Fruit fly (Drosophila melanogaster): ENCODE data around the gene Orc5.

Orc5 gene

DNA sequence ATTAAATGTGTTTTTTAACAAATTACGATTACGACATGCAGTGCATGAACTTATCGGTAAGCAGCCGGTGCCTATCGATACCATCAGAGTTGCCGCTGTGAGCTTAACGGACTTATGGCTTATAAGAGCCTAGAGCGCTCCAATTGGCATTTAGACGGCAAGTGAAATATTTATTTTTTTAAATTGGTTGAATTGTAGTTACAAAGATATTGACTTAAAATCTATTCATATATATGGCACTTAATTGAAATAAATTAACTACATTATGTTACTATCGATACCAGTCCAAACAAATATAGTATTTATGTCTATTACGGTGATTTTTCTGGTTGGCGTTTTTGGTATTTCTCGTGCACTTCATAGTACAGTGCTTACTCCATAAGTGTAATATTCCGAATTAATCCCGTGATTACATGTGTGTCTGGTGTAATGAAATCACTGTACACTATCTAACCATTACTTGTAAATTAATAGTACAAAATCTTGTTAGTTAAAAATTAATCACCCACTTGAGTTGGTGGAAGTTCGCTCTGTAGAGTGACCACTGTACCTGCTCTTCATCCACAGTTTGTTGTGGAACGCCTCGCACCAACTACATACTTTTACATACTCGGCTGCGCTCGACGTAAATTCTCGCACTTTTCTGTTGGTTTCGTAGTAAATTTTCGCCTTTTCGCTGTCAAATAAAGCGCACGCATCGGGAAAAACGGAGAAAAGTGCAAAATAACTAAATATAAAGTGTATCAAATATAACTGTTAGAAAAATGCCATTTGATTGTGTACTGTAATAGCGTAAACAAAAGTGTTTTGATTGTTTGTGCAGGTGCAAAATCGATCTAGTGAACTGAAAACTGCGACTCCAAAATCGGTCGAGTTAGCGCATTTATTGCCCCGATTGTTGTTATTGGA, 5.6 kb downstream of the Orc5 start, which contains the start of the genes mRpS23 and CenG1A (continued):
- TF ChIP-seq trh (GFP tag; optimal IDR thresholded peaks at IDR 0.05) (peak; percentile 99), cato (GFP tag; optimal IDR thresholded peaks at IDR 0.05; ENCODE audit: borderline replicate concordance) (peak; percentile 100), row (GFP tag; IDR thresholded peaks at IDR 0.05) (peak; percentile 100), cg (GFP tag; optimal IDR thresholded peaks at IDR 0.05) (peak; percentile 14), bab2 (GFP tag; optimal IDR thresholded peaks at IDR 0.05) (peak; percentile 100), fd96Cb (tag; optimal IDR thresholded peaks at IDR 0.05) (peak; percentile 100), CG12744 (GFP tag; optimal IDR thresholded peaks at IDR 0.05) (peak; percentile 100), wor (GFP tag; IDR thresholded peaks at IDR 0.05) (peak; percentile 100), fd3F (GFP tag; optimal IDR thresholded peaks at IDR 0.05) (peak; percentile 100), slou (GFP tag; optimal IDR thresholded peaks at IDR 0.05) (peak; percentile 99), CG33557 (GFP tag; optimal IDR thresholded peaks at IDR 0.05) (peak; percentile 99), CHES-1-like (GFP tag; optimal IDR thresholded peaks at IDR 0.05) (peak; percentile 100), CG7963 (GFP tag; IDR thresholded peaks at IDR 0.05; ENCODE audit: partially characterized antibody) (peak; percentile 74; the same call in 2 of the 3 replicates), kay (GFP tag; optimal IDR thresholded peaks at IDR 0.05) (peak; percentile 99), Trl (optimal IDR thresholded peaks at IDR 0.05) (no peak), Trl (GFP tag; optimal IDR thresholded peaks at IDR 0.05) (peak; percentile 100), fd64A (GFP tag; optimal IDR thresholded peaks at IDR 0.05) (peak; percentile 100), jigr1 (GFP tag; IDR thresholded peaks at IDR 0.05) (peak; percentile 99), CG11085 (GFP tag; IDR thresholded peaks at IDR 0.05) (peak; percentile 99), CG2678 (tag; optimal IDR thresholded peaks at IDR 0.05) (peak; percentile 100), en (GFP tag; optimal IDR thresholded peaks at IDR 0.05) (peak; percentile 100), schlank (tag; optimal IDR thresholded peaks at IDR 0.05) (peak; percentile 100), CG10209 (GFP tag; optimal IDR thresholded peaks at IDR 0.05) (peak; percentile 100), CG32532 (GFP tag; IDR thresholded peaks at IDR 0.05) (peak; percentile 100), Poxn (GFP tag; IDR thresholded peaks at IDR 0.05) (peak; percentile 99), Hand (GFP tag; optimal IDR thresholded peaks at IDR 0.05) (peak; percentile 99), Blimp-1 (GFP tag; optimal IDR thresholded peaks at IDR 0.05) (peak; percentile 99), croc (GFP tag; conservative IDR thresholded peaks at IDR 0.05) (peak; percentile 100), CG12942 (GFP tag; optimal IDR thresholded peaks at IDR 0.05) (peak; percentile 100), CG17328 (GFP tag; IDR thresholded peaks at IDR 0.05) (peak; percentile 100), CG17359 (tag; optimal IDR thresholded peaks at IDR 0.05) (peak; percentile 100), lmd (GFP tag; IDR thresholded peaks at IDR 0.05) (peak; percentile 100), CG11504 (tag; optimal IDR thresholded peaks at IDR 0.05) (peak; percentile 99), hkb (optimal IDR thresholded peaks at IDR 0.05) (no peak), hkb (GFP tag; IDR thresholded peaks at IDR 0.05) (peak; percentile 100), psq (GFP tag; optimal IDR thresholded peaks at IDR 0.05) (peak; percentile 96), CG18011 (GFP tag; optimal IDR thresholded peaks at IDR 0.05) (peak; percentile 94), ci (GFP tag; IDR thresholded peaks at IDR 0.05) (peak; percentile 100), gem (tag; optimal IDR thresholded peaks at IDR 0.05) (peak; percentile 100), Adf1 (GFP tag; IDR thresholded peaks at IDR 0.05) (peak; percentile 95), CG34422 (GFP tag; IDR thresholded peaks at IDR 0.05) (peak; percentile 100), dan (GFP tag; IDR thresholded peaks at IDR 0.05) (peak; percentile 99), PHDP (tag; optimal IDR thresholded peaks at IDR 0.05) (peak; percentile 100), CG12391 (tag; optimal IDR thresholded peaks at IDR 0.05) (peak; percentile 100), sima (GFP tag; optimal IDR thresholded peaks at IDR 0.05) (peak; percentile 98), CG12155 (GFP tag; optimal IDR thresholded peaks at IDR 0.05) (peak; percentile 99), NC2α (GFP tag; optimal IDR thresholded peaks at IDR 0.05) (peak; percentile 99), oc (tag; optimal IDR thresholded peaks at IDR 0.05) (peak; percentile 100), CG3847 (GFP tag; IDR thresholded peaks at IDR 0.05) (peak; percentile 100)

All from whole organism, embryonic.